Fruit fly (Drosophila melanogaster): ENCODE measurements around the gene AdamTS-B.

Gene AdamTS-B

DNA sequence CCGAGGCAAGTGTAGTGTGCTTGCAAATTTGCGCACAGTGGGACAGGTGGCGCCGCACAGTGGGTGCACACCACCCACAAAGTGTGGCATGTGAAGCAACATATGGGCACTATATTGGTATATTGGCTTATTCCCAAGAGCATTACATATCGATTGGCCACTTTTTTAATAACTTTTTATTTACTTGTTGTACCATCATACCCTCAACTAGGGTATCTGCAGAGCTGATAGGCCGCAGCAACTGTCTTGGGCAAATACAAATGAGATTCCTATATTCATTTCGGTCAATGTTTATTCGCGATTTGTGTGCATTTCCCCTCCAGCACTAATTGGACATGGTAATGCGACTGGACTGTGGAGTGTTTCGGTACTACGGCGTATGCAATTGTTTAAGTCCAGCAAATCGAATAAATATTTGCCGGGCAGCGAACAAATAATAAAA, 26.4 kb downstream of the AdamTS-B start (continued):
- TF ChIP-seq chn (GFP tag; optimal IDR thresholded peaks at IDR 0.05) (no peak), Ravus (GFP tag; IDR thresholded peaks at IDR 0.05) (no peak), CG6254 (GFP tag; optimal IDR thresholded peaks at IDR 0.05) (peak; percentile 25), stc (GFP tag; IDR thresholded peaks at IDR 0.05) (peak; percentile 44; the same call in 1 of the 2 replicates), tup (GFP tag; optimal IDR thresholded peaks at IDR 0.05) (no peak), ERR (GFP tag; optimal IDR thresholded peaks at IDR 0.05) (no peak), cg (GFP tag; optimal IDR thresholded peaks at IDR 0.05) (no peak), Mrtf (GFP tag; IDR thresholded peaks at IDR 0.05) (peak; percentile 44; the same call in 1 of the 3 replicates), CG2202 (tag; optimal IDR thresholded peaks at IDR 0.05) (peak; percentile 59), lab (GFP tag; optimal IDR thresholded peaks at IDR 0.05) (peak; percentile 53), ara (GFP tag; IDR thresholded peaks at IDR 0.05) (peak; percentile 43; the same call in 1 of the 2 replicates), GATAe (GFP tag; conservative IDR thresholded peaks at IDR 0.05) (no peak), grau (tag; optimal IDR thresholded peaks at IDR 0.05) (peak; percentile 25), CG5245 (GFP tag; optimal IDR thresholded peaks at IDR 0.05) (peak; percentile 35), Dip3 (GFP tag; optimal IDR thresholded peaks at IDR 0.05) (no peak), Rx (GFP tag; IDR thresholded peaks at IDR 0.05) (peak; percentile 67), Optix (GFP tag; IDR thresholded peaks at IDR 0.05) (peak; percentile 56; the same call in 1 of the 3 replicates), ci (GFP tag; IDR thresholded peaks at IDR 0.05) (peak; percentile 72), wek (GFP tag; optimal IDR thresholded peaks at IDR 0.05) (peak; percentile 60), lmd (GFP tag; IDR thresholded peaks at IDR 0.05) (peak; percentile 64), CG33213 (GFP tag; optimal IDR thresholded peaks at IDR 0.05) (peak; percentile 56), CG17829 (tag; optimal IDR thresholded peaks at IDR 0.05) (peak; percentile 17), corto (GFP tag; optimal IDR thresholded peaks at IDR 0.05) (no peak), trem (tag; optimal IDR thresholded peaks at IDR 0.05) (no peak), CG4854 (GFP tag; optimal IDR thresholded peaks at IDR 0.05) (no peak), CG32772 (GFP tag; IDR thresholded peaks at IDR 0.05) (0 out of 2 replicates have a peak, but pooled peaks have one; percentile 53), CG12942 (GFP tag; optimal IDR thresholded peaks at IDR 0.05) (no peak), CkIIα-i1 (GFP tag; IDR thresholded peaks at IDR 0.05) (no peak), Aef1 (GFP tag; IDR thresholded peaks at IDR 0.05) (0 out of 3 replicates have a peak, but pooled peaks have one; percentile 10), CG13287 (GFP tag; IDR thresholded peaks at IDR 0.05; ENCODE audit: partially characterized antibody) (no peak), lov (optimal IDR thresholded peaks at IDR 0.05) (no peak), lov (GFP tag; IDR thresholded peaks at IDR 0.05) (0 out of 3 replicates have a peak, but pooled peaks have one; percentile 15), CG17612 (GFP tag; IDR thresholded peaks at IDR 0.05) (no peak), grn (GFP tag; optimal IDR thresholded peaks at IDR 0.05) (no peak), vvl (GFP tag; IDR thresholded peaks at IDR 0.05) (peak; percentile 55; the same call in 1 of the 2 replicates), CG10274 (GFP tag; optimal IDR thresholded peaks at IDR 0.05) (peak; percentile 6), Lpt (GFP tag; optimal IDR thresholded peaks at IDR 0.05) (no peak), pzg (GFP tag; optimal IDR thresholded peaks at IDR 0.05) (no peak), Oaz (GFP tag; IDR thresholded peaks at IDR 0.05) (0 out of 2 replicates have a peak, but pooled peaks have one; percentile 19), CG6689 (GFP tag; IDR thresholded peaks at IDR 0.05) (peak; percentile 52; the same call in 1 of the 2 replicates), ap (GFP tag; IDR thresholded peaks at IDR 0.05) (0 out of 2 replicates have a peak, but pooled peaks have one; percentile 55), CG8765 (GFP tag; IDR thresholded peaks at IDR 0.05) (peak; percentile 37; the same call in 1 of the 2 replicates), jumu (GFP tag; optimal IDR thresholded peaks at IDR 0.05) (no peak), onecut (GFP tag; IDR thresholded peaks at IDR 0.05) (peak; percentile 35), sens-2 (GFP tag; IDR thresholded peaks at IDR 0.05) (no peak), CG1529 (GFP tag; optimal IDR thresholded peaks at IDR 0.05) (peak; percentile 43), sens (GFP tag) (peak; percentile 94), jing (GFP tag; optimal IDR thresholded peaks at IDR 0.05) (no peak), CG4282 (GFP tag; optimal IDR thresholded peaks at IDR 0.05) (no peak), CG34376 (GFP tag; optimal IDR thresholded peaks at IDR 0.05) (no peak), CG42726 (GFP tag; IDR thresholded peaks at IDR 0.05; ENCODE audit: partially characterized antibody) (no peak), Hsf (GFP tag; optimal IDR thresholded peaks at IDR 0.05) (peak; percentile 57)
